Fruit fly (Drosophila melanogaster): ENCODE data around the gene bigmax.

The bigmax gene

dm6 chr3R:27253136-27253920 lies 35.0 kb downstream of the bigmax start, which contains the start of gene pll (continued):
- TF ChIP-seq Atf3 (GFP tag; optimal IDR thresholded peaks at IDR 0.05), result peak; percentile 5
- peak; percentile 42 for TF ChIP-seq CG10565 (GFP tag; optimal IDR thresholded peaks at IDR 0.05)
- no peak for TF ChIP-seq jigr1 (GFP tag; IDR thresholded peaks at IDR 0.05)
- TF ChIP-seq CG1832 (GFP tag; optimal IDR thresholded peaks at IDR 0.05), result no peak
- TF ChIP-seq CG15601 (tag; optimal IDR thresholded peaks at IDR 0.05), result peak; percentile 79
- peak; percentile 55; the same call in 1 of the 2 replicates for TF ChIP-seq sens-2 (GFP tag; IDR thresholded peaks at IDR 0.05)
- TF ChIP-seq CG1602 (GFP tag; optimal IDR thresholded peaks at IDR 0.05), result peak; percentile 81
- no peak for TF ChIP-seq Hr39 (optimal IDR thresholded peaks at IDR 0.05)
- no peak for TF ChIP-seq CkIIα-i1 (GFP tag; IDR thresholded peaks at IDR 0.05)
- peak; percentile 93 for TF ChIP-seq Rfx (GFP tag; IDR thresholded peaks at IDR 0.05)
- TF ChIP-seq Kr (GFP tag; optimal IDR thresholded peaks at IDR 0.05), result no peak
- peak; percentile 59 for TF ChIP-seq eyg (GFP tag; optimal IDR thresholded peaks at IDR 0.05)
- peak; percentile 32 for TF ChIP-seq Antp (GFP tag; optimal IDR thresholded peaks at IDR 0.05)
- TF ChIP-seq CG17829 (tag; optimal IDR thresholded peaks at IDR 0.05), result peak; percentile 91
- TF ChIP-seq chn (GFP tag; optimal IDR thresholded peaks at IDR 0.05), result peak; percentile 63
- peak; percentile 81 for TF ChIP-seq CG9817 (tag; optimal IDR thresholded peaks at IDR 0.05)
- peak; percentile 25 for TF ChIP-seq Bdp1 (GFP tag; optimal IDR thresholded peaks at IDR 0.05)
- TF ChIP-seq Dek (tag; optimal IDR thresholded peaks at IDR 0.05), result peak; percentile 78
- TF ChIP-seq wek (GFP tag; optimal IDR thresholded peaks at IDR 0.05), result no peak
- TF ChIP-seq CG4404 (GFP tag; IDR thresholded peaks at IDR 0.05), result peak; percentile 81
- peak; percentile 88 for TF ChIP-seq CG5953 (GFP tag; IDR thresholded peaks at IDR 0.05)
- TF ChIP-seq CG12219 (GFP tag; optimal IDR thresholded peaks at IDR 0.05), result peak; percentile 21
- peak; percentile 71 for TF ChIP-seq CG1603 (tag; optimal IDR thresholded peaks at IDR 0.05)
- TF ChIP-seq Adf1 (GFP tag; IDR thresholded peaks at IDR 0.05), result peak; percentile 67
- peak; percentile 66 for TF ChIP-seq CHES-1-like (GFP tag; optimal IDR thresholded peaks at IDR 0.05)
- peak; percentile 87 for TF ChIP-seq CG34422 (GFP tag; IDR thresholded peaks at IDR 0.05)
- TF ChIP-seq Chrac-16 (GFP tag; optimal IDR thresholded peaks at IDR 0.05), result peak; percentile 86
- peak; percentile 58 for TF ChIP-seq caup (GFP tag; optimal IDR thresholded peaks at IDR 0.05; ENCODE audit: severe bottlenecking)
- peak; percentile 76 for TF ChIP-seq ERR (GFP tag; optimal IDR thresholded peaks at IDR 0.05)
- peak; percentile 84 for TF ChIP-seq CG2889 (GFP tag; IDR thresholded peaks at IDR 0.05)
- peak; percentile 90 for TF ChIP-seq CG14667 (GFP tag; IDR thresholded peaks at IDR 0.05)
- peak; percentile 85 for TF ChIP-seq CG9215 (GFP tag; IDR thresholded peaks at IDR 0.05)
- TF ChIP-seq CG31388 (GFP tag; optimal IDR thresholded peaks at IDR 0.05), result peak; percentile 44
- TF ChIP-seq chm (GFP tag; IDR thresholded peaks at IDR 0.05), result peak; percentile 92
- peak; percentile 68 for TF ChIP-seq HLH54F (GFP tag; optimal IDR thresholded peaks at IDR 0.05)
- peak; percentile 90 for TF ChIP-seq tgo (GFP tag; IDR thresholded peaks at IDR 0.05)
- peak; percentile 57 for TF ChIP-seq CG7786 (GFP tag; optimal IDR thresholded peaks at IDR 0.05)
- peak; percentile 43 for TF ChIP-seq Myb (GFP tag; optimal IDR thresholded peaks at IDR 0.05)
- peak; percentile 42 for TF ChIP-seq twi (tag; optimal IDR thresholded peaks at IDR 0.05)
- peak; percentile 92 for TF ChIP-seq CG2120 (GFP tag; optimal IDR thresholded peaks at IDR 0.05)
- no peak for TF ChIP-seq tap (tag; optimal IDR thresholded peaks at IDR 0.05)
- peak; percentile 95 for TF ChIP-seq CG11456 (GFP tag; IDR thresholded peaks at IDR 0.05)
- peak; percentile 89 for TF ChIP-seq CG3847 (GFP tag; IDR thresholded peaks at IDR 0.05)
- TF ChIP-seq BtbVII (GFP tag; optimal IDR thresholded peaks at IDR 0.05), result peak; percentile 34
- peak; percentile 68 for TF ChIP-seq CG4820 (GFP tag; optimal IDR thresholded peaks at IDR 0.05)
- peak; percentile 74 for TF ChIP-seq E2f2 (GFP tag; IDR thresholded peaks at IDR 0.05)
- peak; percentile 55 for TF ChIP-seq croc (GFP tag; conservative IDR thresholded peaks at IDR 0.05)
- TF ChIP-seq ems (GFP tag; optimal IDR thresholded peaks at IDR 0.05), result peak; percentile 66
- TF ChIP-seq gt (GFP tag; IDR thresholded peaks at IDR 0.05), result no peak
- TF ChIP-seq Dll (GFP tag; IDR thresholded peaks at IDR 0.05; ENCODE audit: partially characterized antibody), result peak; percentile 68; the same call in 3 of the 4 replicates
- TF ChIP-seq Dip2 (GFP tag; IDR thresholded peaks at IDR 0.05), result no peak

Measured in whole organism, embryonic.